Worm (Caenorhabditis elegans) whole organism, L4/young adult: ENCODE data around the gene ppm-1.H.

Experiments
- W03F9.2 ChIP-seq: fragments of 150-350 bp; optimal IDR thresholded peaks from 2 replicates; lab custom pipeline; 2014; ENCODE audit warnings: missing biosample characterization, missing genetic modification characterization
- dao-5 ChIP-seq: sonication (generic microtip); optimal IDR thresholded peaks from 2 replicates; lab custom pipeline; 2016; ENCODE audit warnings: missing genotype, missing genetic modification characterization, moderate library complexity, missing compliant biosample characterization
- him-1 ChIP-seq: sonication (generic microtip); optimal IDR thresholded peaks from 2 replicates; lab custom pipeline; 2016; ENCODE audit warnings: missing genotype, missing genetic modification reagents, missing genetic modification characterization, missing compliant biosample characterization

DNA sequence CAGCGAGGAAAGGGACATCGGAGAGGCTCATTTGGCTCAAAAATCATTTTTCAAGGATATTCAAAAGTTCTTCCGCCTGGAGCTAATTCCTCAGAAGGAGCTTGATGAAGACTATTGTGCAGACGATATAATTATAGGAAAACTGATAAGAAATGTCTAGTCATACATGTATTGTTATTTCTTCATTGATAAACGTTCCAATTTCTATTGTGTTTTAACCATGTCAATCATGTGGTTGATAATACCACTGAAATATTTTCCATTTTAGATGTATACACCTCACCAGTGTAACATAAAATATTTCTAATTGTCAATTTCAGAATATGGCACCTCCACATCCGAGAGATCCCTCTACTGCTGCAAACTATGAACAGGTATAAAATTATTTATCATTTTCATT lies 11.2 kb upstream of the ppm-1.H start, which contains the start of gene ltah-1.1:
- no peak for TF ChIP-seq him-1 (tag; lab: Kevin White, UChicago)
- TF ChIP-seq dao-5 (tag; lab: Kevin White, UChicago): no peak
- TF ChIP-seq W03F9.2 (tag; lab: Kevin White, UChicago): no peak
